Worm (Caenorhabditis elegans): ENCODE data around the gene grd-5.
A peak's percentile ranks its signal among the peaks of the same experiment; 100 is the strongest.

Gene grd-5

ce11 chrV:8599957-8600356 lies 18.9 kb upstream of the grd-5 start:
- TF ChIP-seq unc-3 (GFP tag; conservative IDR thresholded peaks at IDR 0.05) (no peak), unc-3 (tag; optimal IDR thresholded peaks at IDR 0.05) (no peak), hlh-8 (tag; optimal IDR thresholded peaks at IDR 0.05) (peak; percentile 15), ceh-18 (tag; optimal IDR thresholded peaks at IDR 0.05) (no peak), ceh-19 (GFP tag; optimal IDR thresholded peaks at IDR 0.05) (no peak), eyg-1 (tag; optimal IDR thresholded peaks at IDR 0.05) (no peak), che-1 (tag; optimal IDR thresholded peaks at IDR 0.05) (no peak), ceh-24 (tag; optimal IDR thresholded peaks at IDR 0.05) (no peak)

- no peak for TF ChIP-seq unc-42 (tag; optimal IDR thresholded peaks at IDR 0.05)
- TF ChIP-seq ceh-19 (GFP tag; optimal IDR thresholded peaks at IDR 0.05) = no peak
- TF ChIP-seq ama-1 (optimal IDR thresholded peaks at IDR 0.05) = no peak
- no peak for TF ChIP-seq tbx-2 (tag; optimal IDR thresholded peaks at IDR 0.05)
- TF ChIP-seq ceh-45 (GFP tag; IDR thresholded peaks at IDR 0.05) = no peak
- no peak for TF ChIP-seq elt-4 (tag; optimal IDR thresholded peaks at IDR 0.05)
- no peak for TF ChIP-seq hlh-15 (tag; optimal IDR thresholded peaks at IDR 0.05)
- no peak for TF ChIP-seq pax-1 (tag; optimal IDR thresholded peaks at IDR 0.05)
- no peak for TF ChIP-seq ets-4 (tag; optimal IDR thresholded peaks at IDR 0.05)
- no peak for TF ChIP-seq nhr-232 (tag; optimal IDR thresholded peaks at IDR 0.05)
- TF ChIP-seq sox-4 (tag; optimal IDR thresholded peaks at IDR 0.05) = no peak
- TF ChIP-seq gmeb-2 (tag; optimal IDR thresholded peaks at IDR 0.05) = no peak
- TF ChIP-seq ceh-18 (tag; optimal IDR thresholded peaks at IDR 0.05) = no peak
- TF ChIP-seq nfya-1 (tag; optimal IDR thresholded peaks at IDR 0.05) = no peak
- no peak for TF ChIP-seq che-1 (tag; optimal IDR thresholded peaks at IDR 0.05)
Measured at ce11 chrV:8601420-8601819, 17.4 kb upstream of the grd-5 start, which contains the start of gene F41E6.8. F41E6.8 (minus strand) TSS chrV:8601520.

ce11 chrV:8602638-8603037 lies 16.2 kb upstream of the grd-5 start, which contains the start of gene F41E6.15:
F41E6.15 (minus strand) TSS chrV:8602738.
- TF ChIP-seq hlh-13 (GFP tag; optimal IDR thresholded peaks at IDR 0.05) (no peak), fkh-10 (GFP tag; optimal IDR thresholded peaks at IDR 0.05) (no peak), pha-4 (tag; optimal IDR thresholded peaks at IDR 0.05) (no peak), lim-6 (tag; optimal IDR thresholded peaks at IDR 0.05) (no peak), ceh-6 (GFP tag; optimal IDR thresholded peaks at IDR 0.05) (no peak), nfya-1 (tag; optimal IDR thresholded peaks at IDR 0.05) (no peak), ceh-30 (tag; optimal IDR thresholded peaks at IDR 0.05) (no peak), eyg-1 (tag; optimal IDR thresholded peaks at IDR 0.05) (no peak)

- peak; percentile 65 for TF ChIP-seq elt-2 (tag; optimal IDR thresholded peaks at IDR 0.05)
- no peak for TF ChIP-seq lin-11 (tag; optimal IDR thresholded peaks at IDR 0.05)
- no peak for TF ChIP-seq pag-3 (tag; optimal IDR thresholded peaks at IDR 0.05; ENCODE audit: borderline replicate concordance)
- no peak for TF ChIP-seq ceh-30 (tag; optimal IDR thresholded peaks at IDR 0.05)
- TF ChIP-seq ceh-14 (tag; optimal IDR thresholded peaks at IDR 0.05) = no peak
- TF ChIP-seq hlh-30 (tag; optimal IDR thresholded peaks at IDR 0.05; ENCODE audit: insufficient read depth) = no peak
Measured at ce11 chrV:8603272-8603671, 15.6 kb upstream of the grd-5 start, which contains the start of gene F41E6.5. F41E6.5 (plus strand) TSS chrV:8603480.

- TF ChIP-seq ceh-9 (tag; optimal IDR thresholded peaks at IDR 0.05) (no peak), pha-4 (tag; optimal IDR thresholded peaks at IDR 0.05) (no peak), lim-6 (tag; optimal IDR thresholded peaks at IDR 0.05) (no peak), unc-3 (GFP tag; conservative IDR thresholded peaks at IDR 0.05) (no peak), unc-3 (tag; optimal IDR thresholded peaks at IDR 0.05) (peak; percentile 4), ceh-34 (tag; optimal IDR thresholded peaks at IDR 0.05) (peak; percentile 69), che-1 (tag; optimal IDR thresholded peaks at IDR 0.05) (peak; percentile 3), Y22D7AL.16 (tag; optimal IDR thresholded peaks at IDR 0.05) (no peak), dmd-4 (tag; optimal IDR thresholded peaks at IDR 0.05; ENCODE audit: borderline replicate concordance) (no peak), unc-55 (GFP tag; optimal IDR thresholded peaks at IDR 0.05) (peak; percentile 61), elt-2 (tag; optimal IDR thresholded peaks at IDR 0.05) (peak; percentile 80), pha-2 (tag; optimal IDR thresholded peaks at IDR 0.05) (no peak), T23F11.4 (GFP tag; optimal IDR thresholded peaks at IDR 0.05) (no peak), ztf-16 (tag; optimal IDR thresholded peaks at IDR 0.05) (peak; percentile 7), ceh-18 (tag; optimal IDR thresholded peaks at IDR 0.05) (peak; percentile 89), ceh-45 (GFP tag; IDR thresholded peaks at IDR 0.05) (no peak), fkh-10 (GFP tag; optimal IDR thresholded peaks at IDR 0.05) (no peak), ceh-48 (tag; optimal IDR thresholded peaks at IDR 0.05) (no peak), lin-11 (tag; optimal IDR thresholded peaks at IDR 0.05) (no peak), gmeb-2 (tag; optimal IDR thresholded peaks at IDR 0.05) (no peak), rnt-1 (tag; optimal IDR thresholded peaks at IDR 0.05) (peak; percentile 58), nhr-232 (tag; optimal IDR thresholded peaks at IDR 0.05) (no peak), ceh-19 (GFP tag; optimal IDR thresholded peaks at IDR 0.05) (no peak), sox-2 (GFP tag; IDR thresholded peaks at IDR 0.05) (no peak), ama-1 (optimal IDR thresholded peaks at IDR 0.05) (no peak), odd-2 (tag; optimal IDR thresholded peaks at IDR 0.05) (no peak)
Measured at ce11 chrV:8606099-8606696, 12.6 kb upstream of the grd-5 start, which contains the start of gene vps-60. vps-60 (minus strand) TSS chrV:8606128.
